Worm (Caenorhabditis elegans) whole organism, young adult: ENCODE results near the gene col-118.

Source experiments
- B0019.2 ChIP-seq: fragments of 200-800 bp; sonication (Bioruptor generic); conservative IDR thresholded peaks from 2 replicates; pipeline ENCODE4 v1.3.6; 2022; ENCODE audit warnings: missing genetic modification reagents, missing genetic modification characterization, missing compliant biosample characterization
- F10E7.11 ChIP-seq: sonication (generic microtip); optimal IDR thresholded peaks from 2 replicates; lab custom pipeline; 2017; ENCODE audit warnings: mild to moderate bottlenecking, missing genetic modification characterization, moderate library complexity, missing compliant biosample characterization
- F23B12.7 ChIP-seq: sonication (generic microtip); optimal IDR thresholded peaks from 2 replicates; lab custom pipeline; 2017; ENCODE audit warnings: missing genetic modification characterization, mild to moderate bottlenecking, missing compliant biosample characterization, antibody characterized with exemption, moderate library complexity; ENCODE audit not compliant: insufficient read depth
- F33H1.4 ChIP-seq: fragments of 200-800 bp; sonication (Bioruptor generic); IDR thresholded peaks from 2 replicates; pipeline ENCODE4 v1.3.6; 2022; ENCODE audit warnings: missing genetic modification reagents, missing genetic modification characterization, missing compliant biosample characterization
- F37B4.10 ChIP-seq: fragments of 200-800 bp; sonication (Bioruptor generic); IDR thresholded peaks from 2 replicates; pipeline ENCODE4 v1.3.6; 2022; ENCODE audit warnings: missing genetic modification characterization, missing compliant biosample characterization
- F39B2.1 ChIP-seq: fragments of 200-800 bp; sonication (Bioruptor generic); IDR thresholded peaks from 2 replicates; pipeline ENCODE4 v1.3.6; 2022; ENCODE audit warnings: missing genetic modification reagents, missing genetic modification characterization, missing compliant biosample characterization
- F49E8.2 ChIP-seq: sonication (generic microtip); optimal IDR thresholded peaks from 3 replicates; lab custom pipeline; 2017; ENCODE audit warnings: missing genetic modification characterization, mild to moderate bottlenecking, missing compliant biosample characterization, antibody characterized with exemption, moderate library complexity; ENCODE audit not compliant: insufficient read depth
- K12H6.12 ChIP-seq: fragments of 200-800 bp; sonication (Bioruptor generic); optimal IDR thresholded peaks from 2 replicates; lab custom pipeline; 2018; ENCODE audit warnings: mild to moderate bottlenecking, missing genetic modification characterization, missing compliant biosample characterization
- Y56A3A.18 ChIP-seq: fragments of 200-800 bp; sonication (Bioruptor generic); IDR thresholded peaks from 2 replicates; pipeline ENCODE4 v1.3.6; 2022; ENCODE audit warnings: missing genetic modification reagents, missing genetic modification characterization, missing compliant biosample characterization
- Y67H2A.10 ChIP-seq: fragments of 200-800 bp; sonication (Bioruptor generic); conservative IDR thresholded peaks from 2 replicates; pipeline ENCODE4 v1.3.6; 2022; ENCODE audit warnings: missing genetic modification reagents, missing genetic modification characterization, missing compliant biosample characterization
- Y79H2A.3 ChIP-seq: fragments of 200-800 bp; sonication (Bioruptor generic); conservative IDR thresholded peaks from 2 replicates; pipeline ENCODE4 v1.3.6; 2022; ENCODE audit warnings: missing genetic modification reagents, missing genetic modification characterization, missing compliant biosample characterization
- Y95B8A.8 ChIP-seq: fragments of 200-800 bp; sonication (Bioruptor generic); IDR thresholded peaks from 2 replicates; pipeline ENCODE4 v1.3.6; 2022; ENCODE audit warnings: missing genetic modification reagents, missing genetic modification characterization, missing compliant biosample characterization
- ama-1 ChIP-seq, 3 experiments: fragments of 150-350 bp in 1 of 3; sonication (generic microtip) in 2 of 3; optimal IDR thresholded peaks; 2 replicates each; lab custom pipeline; 2014 to 2018; ENCODE audit warnings: missing biosample characterization in 2 of 3, missing genetic modification characterization in 2 of 3, missing genetic modification reagents in 2 of 3
- bed-2 ChIP-seq: fragments of 200-800 bp; sonication (Bioruptor generic); IDR thresholded peaks from 2 replicates; pipeline ENCODE4 v1.3.6; 2022; ENCODE audit warnings: missing genetic modification reagents, missing genetic modification characterization, missing compliant biosample characterization
- ceh-40 ChIP-seq: fragments of 200-800 bp; sonication (Bioruptor generic); IDR thresholded peaks from 2 replicates; pipeline ENCODE4 v1.3.6; 2022; ENCODE audit warnings: missing genetic modification characterization, missing compliant biosample characterization
- ceh-79 ChIP-seq: sonication (generic microtip); optimal IDR thresholded peaks from 2 replicates; lab custom pipeline; 2017; ENCODE audit warnings: mild to moderate bottlenecking, missing genetic modification characterization, missing compliant biosample characterization
- egl-44 ChIP-seq: fragments of 200-800 bp; sonication (Bioruptor generic); IDR thresholded peaks from 2 replicates; pipeline ENCODE4 v1.3.6; 2022; ENCODE audit warnings: missing genetic modification reagents, missing genetic modification characterization, missing compliant biosample characterization
- him-1 ChIP-seq: sonication (generic microtip); optimal IDR thresholded peaks from 2 replicates; lab custom pipeline; 2016; ENCODE audit warnings: missing genotype, missing genetic modification reagents, missing genetic modification characterization, missing compliant biosample characterization
- hmg-20 ChIP-seq: fragments of 200-800 bp; sonication (Bioruptor generic); IDR thresholded peaks from 2 replicates; pipeline ENCODE4 v1.3.6; 2022; ENCODE audit warnings: missing genetic modification reagents, missing genetic modification characterization, missing compliant biosample characterization
- lag-1 ChIP-seq: fragments of 200-800 bp; sonication (Bioruptor generic); IDR thresholded peaks from 2 replicates; pipeline ENCODE4 v1.3.6; 2022; ENCODE audit warnings: missing genetic modification reagents, missing genetic modification characterization, missing compliant biosample characterization
- let-607 ChIP-seq, 2 experiments: fragments of 200-800 bp in 1 of 2; sonication (Bioruptor generic) in 1 of 2; sonication (generic microtip) in 1 of 2; optimal IDR thresholded peaks; 2 replicates each; lab custom pipeline; 2016 to 2018; ENCODE audit warnings: mild to moderate bottlenecking in 2 of 2, missing compliant biosample characterization in 2 of 2, missing genetic modification characterization in 2 of 2, moderate library complexity in 2 of 2, missing genotype in 1 of 2
- lin-26 ChIP-seq: fragments of 200-800 bp; sonication (Bioruptor generic); IDR thresholded peaks from 2 replicates; pipeline ENCODE4 v1.3.6; 2022; ENCODE audit warnings: missing genetic modification reagents, missing genetic modification characterization, missing compliant biosample characterization
- lin-35 ChIP-seq, 3 experiments: fragments of 150-350 bp in 2 of 3; sonication (generic microtip) in 1 of 3; optimal IDR thresholded peaks; 2 replicates each; lab custom pipeline; 2014 to 2018; ENCODE audit warnings: missing biosample characterization in 3 of 3, missing genetic modification characterization in 3 of 3, missing genetic modification reagents in 3 of 3
- lsy-27 ChIP-seq: sonication (generic microtip); optimal IDR thresholded peaks from 2 replicates; lab custom pipeline; 2017; ENCODE audit warnings: missing genetic modification characterization, mild to moderate bottlenecking, missing compliant biosample characterization, antibody characterized with exemption, missing genotype, borderline replicate concordance; ENCODE audit not compliant: insufficient read depth
- nfya-1 ChIP-seq: sonication (generic microtip); optimal IDR thresholded peaks from 2 replicates; lab custom pipeline; 2017; ENCODE audit warnings: antibody characterized with exemption, missing compliant biosample characterization, missing genetic modification characterization, borderline replicate concordance; ENCODE audit not compliant: insufficient read depth
- nhr-179 ChIP-seq: sonication (generic microtip); optimal IDR thresholded peaks from 2 replicates; lab custom pipeline; 2016; ENCODE audit warnings: mild to moderate bottlenecking, missing genetic modification characterization, missing compliant biosample characterization
- nhr-90 ChIP-seq: sonication (generic microtip); optimal IDR thresholded peaks from 2 replicates; lab custom pipeline; 2016; ENCODE audit warnings: missing genotype, mild to moderate bottlenecking, missing genetic modification characterization, missing compliant biosample characterization
- pha-4 ChIP-seq: fragments of 150-350 bp; sonication (generic microtip); optimal IDR thresholded peaks from 2 replicates; lab custom pipeline; 2014; ENCODE audit warnings: missing biosample characterization, missing genetic modification reagents, missing genetic modification characterization
- snpc-4 ChIP-seq, 5 experiments: fragments of 150-350 bp in 1 of 5; sonication (generic microtip) in 4 of 5; optimal IDR thresholded peaks; 2 replicates each; lab custom pipeline; 2014 to 2018; ENCODE audit warnings: missing genetic modification characterization in 5 of 5, missing biosample characterization in 3 of 5, antibody characterized with exemption in 2 of 5, mild to moderate bottlenecking in 2 of 5, missing compliant biosample characterization in 2 of 5, missing genotype in 2 of 5, moderate library complexity in 2 of 5, missing genetic modification reagents in 1 of 5
- unc-62 ChIP-seq: fragments of 150-350 bp; optimal IDR thresholded peaks from 2 replicates; lab custom pipeline; 2014; ENCODE audit warnings: missing biosample characterization, missing genetic modification reagents, missing genetic modification characterization
- zim-3 ChIP-seq: sonication (generic microtip); optimal IDR thresholded peaks from 2 replicates; lab custom pipeline; 2017; ENCODE audit warnings: mild to moderate bottlenecking, missing genetic modification characterization, moderate library complexity, missing compliant biosample characterization

Gene col-118

DNA sequence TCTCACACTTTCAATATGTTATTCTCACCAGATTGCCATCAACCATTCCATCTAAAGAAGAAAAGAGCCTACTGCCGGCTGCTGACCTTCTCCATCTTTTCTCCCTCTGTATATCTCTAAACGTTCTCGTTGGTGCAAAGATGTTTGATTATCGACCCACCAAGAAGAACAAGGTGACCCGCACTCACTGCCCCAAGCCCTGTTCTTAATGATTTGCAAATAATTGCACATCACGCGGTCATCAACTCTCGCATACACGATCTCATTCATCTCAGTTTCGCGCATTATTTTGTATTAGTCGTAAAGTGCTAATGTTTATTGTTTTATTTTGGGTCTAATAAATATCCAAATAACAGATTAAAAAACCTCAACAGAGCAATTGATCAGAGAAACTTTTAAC is 28.5 kb upstream of the col-118 start:
- TF ChIP-seq F33H1.4 (GFP tag; lab: Robert Waterston, UW) (no peak), lin-26 (GFP tag; lab: Robert Waterston, UW) (no peak), Y56A3A.18 (GFP tag; lab: Robert Waterston, UW) (no peak), egl-44 (GFP tag; lab: Robert Waterston, UW) (no peak), Y67H2A.10 (GFP tag; lab: Robert Waterston, UW) (no peak), hmg-20 (GFP tag; lab: Robert Waterston, UW) (no peak), lin-35 (GFP tag; optimal IDR thresholded peaks at IDR 0.05; lab: Kevin White, UChicago) (no peak), ama-1 (optimal IDR thresholded peaks at IDR 0.05; lab: Kevin White, UChicago) (no peak), ama-1 (GFP tag; optimal IDR thresholded peaks at IDR 0.05; lab: Kevin White, UChicago) (no peak), let-607 (tag; optimal IDR thresholded peaks at IDR 0.05; lab: Kevin White, UChicago) (no peak), nhr-179 (tag; lab: Kevin White, UChicago) (no peak), ceh-79 (tag; lab: Kevin White, UChicago) (no peak), bed-2 (no peak), F39B2.1 (no peak), Y95B8A.8 (GFP tag; lab: Robert Waterston, UW) (no peak), lag-1 (GFP tag; lab: Robert Waterston, UW) (no peak)
- TF ChIP-seq, all 124 proteins: peak for 0

ce11 chrIV:8820041-8820440 is 28.0 kb upstream of the col-118 start, which contains the start of gene T28C6.3:
Gene T28C6.3 (plus strand): TSS chrIV:8820341.
- TF ChIP-seq lag-1 (GFP tag; lab: Robert Waterston, UW): no peak
- no peak for TF ChIP-seq F23B12.7 (tag; lab: Kevin White, UChicago)

DNA sequence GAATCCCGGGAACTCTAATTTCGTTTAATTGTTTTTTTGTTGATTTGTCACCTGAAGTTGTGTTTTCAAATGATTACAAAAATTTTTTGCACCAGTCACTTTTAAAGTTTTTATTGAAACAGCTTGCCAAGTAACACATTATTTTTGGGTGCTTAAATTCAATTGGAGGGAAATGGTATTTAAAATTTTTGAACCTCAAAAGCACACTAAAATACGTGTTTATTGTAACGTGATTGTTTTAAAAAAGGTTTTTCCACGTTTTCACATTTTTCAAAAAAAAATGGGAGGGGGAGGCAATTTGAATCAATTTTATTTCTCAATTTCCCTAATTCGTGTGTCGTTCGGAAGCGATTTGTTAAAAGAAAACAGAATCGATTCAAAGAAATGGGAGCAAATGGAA is 26.9 kb upstream of the col-118 start, which contains the start of gene T28C6.5:
Gene T28C6.5 (plus strand): TSS at position 301 of the 400 bp plus-strand sequence.
- TF ChIP-seq snpc-4 (GFP tag; optimal IDR thresholded peaks at IDR 0.05; lab: Kevin White, UChicago) (no peak), snpc-4 (tag; optimal IDR thresholded peaks at IDR 0.05; lab: Kevin White, UChicago) (no peak), unc-62 (GFP tag; lab: Kevin White, UChicago) (no peak), him-1 (no peak), lin-26 (GFP tag; lab: Robert Waterston, UW) (no peak), F23B12.7 (tag; lab: Kevin White, UChicago) (no peak), F49E8.2 (no peak), ceh-40 (no peak), F10E7.11 (tag; lab: Kevin White, UChicago) (no peak), nhr-90 (no peak), pha-4 (tag; lab: Kevin White, UChicago) (no peak)

DNA sequence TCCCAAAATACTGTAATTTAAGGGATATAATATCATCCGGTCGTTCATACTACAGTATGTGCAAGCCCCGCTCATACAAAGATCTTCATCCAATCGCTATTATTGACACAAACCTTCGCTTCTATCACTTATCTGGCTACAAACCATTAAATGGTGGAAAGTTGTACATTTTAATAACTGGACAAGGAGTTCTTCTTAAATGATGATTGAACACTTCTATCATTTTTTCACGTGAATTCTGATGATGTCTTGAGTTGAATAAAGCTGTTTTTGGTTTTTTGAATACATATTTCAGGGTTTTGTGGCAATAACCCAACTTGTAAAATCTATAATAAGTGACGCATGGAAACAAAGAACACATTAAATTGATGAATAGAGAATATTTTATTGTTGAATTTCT is 25.4 kb upstream of the col-118 start:
- TF ChIP-seq let-607 (tag; optimal IDR thresholded peaks at IDR 0.05; lab: Kevin White, UChicago) (no peak), F37B4.10 (GFP tag; lab: Robert Waterston, UW) (no peak), Y79H2A.3 (no peak), B0019.2 (GFP tag; lab: Robert Waterston, UW) (no peak), lsy-27 (tag; lab: Kevin White, UChicago) (no peak), Y95B8A.8 (GFP tag; lab: Robert Waterston, UW) (no peak)

ce11 chrIV:8824145-8824833 is 23.7 kb upstream of the col-118 start, which contains the start of the genes col-117 and col-3:
Gene col-117 (minus strand): TSS chrIV:8824195.
Gene col-3 (plus strand): TSS chrIV:8824783.
- no peak for TF ChIP-seq K12H6.12
- no peak for TF ChIP-seq nfya-1 (tag; lab: Kevin White, UChicago)
- TF ChIP-seq zim-3 (tag; lab: Kevin White, UChicago): no peak
- TF ChIP-seq Y79H2A.3: no peak
- TF ChIP-seq ama-1 (optimal IDR thresholded peaks at IDR 0.05; lab: Kevin White, UChicago): no peak
- no peak for TF ChIP-seq ama-1 (GFP tag; optimal IDR thresholded peaks at IDR 0.05; lab: Kevin White, UChicago)
- TF ChIP-seq, all 124 proteins: peak for 0
